Fruit fly (Drosophila melanogaster): ENCODE measurements around the gene CG11755.

Gene CG11755

DNA sequence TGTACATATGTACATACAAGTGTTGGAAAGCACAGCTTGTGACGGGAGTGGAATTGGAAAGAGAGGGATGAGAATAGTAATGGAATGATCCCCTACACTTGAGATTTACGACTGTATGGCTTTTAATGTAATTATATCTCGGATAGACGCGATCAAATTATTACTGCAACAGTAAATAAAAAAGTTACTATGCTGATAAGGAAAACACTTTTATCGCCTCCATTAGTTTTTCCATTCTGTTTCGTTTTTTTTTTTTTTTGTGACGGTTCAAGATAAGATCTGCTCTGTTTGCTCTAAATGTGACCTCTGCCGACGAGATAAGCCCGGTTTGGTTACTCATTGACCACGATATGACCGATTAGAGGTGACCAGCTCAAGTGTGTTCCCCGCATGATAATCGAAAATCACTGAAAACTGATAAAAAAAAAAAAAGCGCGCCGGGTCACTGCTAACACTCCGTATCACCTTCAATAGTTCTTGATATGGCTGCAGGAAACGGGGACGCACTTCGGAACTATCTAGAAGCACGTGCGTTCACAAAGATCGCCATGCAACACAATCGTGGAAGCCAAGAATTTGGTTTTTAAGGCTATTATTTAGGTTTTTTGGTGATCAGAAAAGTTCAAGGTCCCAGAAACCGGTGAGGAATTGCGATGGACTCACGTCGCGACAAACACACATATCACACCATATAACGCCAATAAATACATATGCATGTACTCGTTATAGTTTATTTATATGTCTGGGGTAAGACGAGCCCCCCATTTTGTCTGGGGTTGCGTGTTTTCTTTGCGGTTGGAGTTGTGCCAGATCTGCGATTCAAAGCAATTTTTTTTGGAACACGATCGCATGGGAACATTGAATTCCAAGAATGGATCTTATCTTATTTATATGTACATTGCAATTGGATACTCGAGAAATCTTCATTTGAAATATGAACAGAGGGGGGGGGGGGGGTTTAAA, 5.9 kb upstream of the CG11755 start, which contains the start of gene p (continued):
- no peak for TF ChIP-seq sisA (GFP tag; IDR thresholded peaks at IDR 0.05)
- TF ChIP-seq danr (GFP tag; IDR thresholded peaks at IDR 0.05): no peak
- TF ChIP-seq C15 (GFP tag; IDR thresholded peaks at IDR 0.05): no peak
- TF ChIP-seq Fer2 (tag; optimal IDR thresholded peaks at IDR 0.05): peak; percentile 4
- TF ChIP-seq vfl (GFP tag; optimal IDR thresholded peaks at IDR 0.05): no peak
- TF ChIP-seq seq (GFP tag; IDR thresholded peaks at IDR 0.05): no peak; the same call in 1 of the 2 replicates
- peak; percentile 13 for TF ChIP-seq Sry-β (GFP tag; optimal IDR thresholded peaks at IDR 0.05)
- no peak for TF ChIP-seq da (GFP tag; optimal IDR thresholded peaks at IDR 0.05)
- TF ChIP-seq CG1602 (GFP tag; optimal IDR thresholded peaks at IDR 0.05): no peak
- peak; percentile 36 for TF ChIP-seq slp2 (GFP tag; optimal IDR thresholded peaks at IDR 0.05)
- no peak for TF ChIP-seq fd96Cb (tag; optimal IDR thresholded peaks at IDR 0.05)
- peak; percentile 26; the same call in 1 of the 2 replicates for TF ChIP-seq CG31441 (GFP tag; IDR thresholded peaks at IDR 0.05)
- TF ChIP-seq mam (GFP tag; optimal IDR thresholded peaks at IDR 0.05): peak; percentile 59
- TF ChIP-seq CG31224 (GFP tag; IDR thresholded peaks at IDR 0.05): peak; percentile 21; the same call in 1 of the 2 replicates
- no peak for TF ChIP-seq CG4730 (GFP tag; IDR thresholded peaks at IDR 0.05)
- TF ChIP-seq CG10366 (GFP tag; IDR thresholded peaks at IDR 0.05): no peak
- no peak for TF ChIP-seq sna (GFP tag; IDR thresholded peaks at IDR 0.05; ENCODE audit: partially characterized antibody)
- TF ChIP-seq pros (GFP tag; optimal IDR thresholded peaks at IDR 0.05): no peak
- no peak for TF ChIP-seq nerfin-2 (GFP tag; IDR thresholded peaks at IDR 0.05; ENCODE audit: partially characterized antibody)
- no peak for TF ChIP-seq CG4820 (GFP tag; optimal IDR thresholded peaks at IDR 0.05)
- TF ChIP-seq so (GFP tag; IDR thresholded peaks at IDR 0.05): no peak; the same call in 2 of the 3 replicates
- TF ChIP-seq org-1 (GFP tag; optimal IDR thresholded peaks at IDR 0.05): peak; percentile 9
- TF ChIP-seq CG2678 (tag; optimal IDR thresholded peaks at IDR 0.05): peak; percentile 45
- TF ChIP-seq Bgb (GFP tag; IDR thresholded peaks at IDR 0.05; ENCODE audit: partially characterized antibody): no peak
- no peak for TF ChIP-seq tll (GFP tag; optimal IDR thresholded peaks at IDR 0.05)
- TF ChIP-seq CG17361 (GFP tag; IDR thresholded peaks at IDR 0.05): no peak
- TF ChIP-seq hth (optimal IDR thresholded peaks at IDR 0.05): no peak
- peak; percentile 17; the same call in 1 of the 2 replicates for TF ChIP-seq lmd (GFP tag; IDR thresholded peaks at IDR 0.05)
- TF ChIP-seq CG10321 (GFP tag; IDR thresholded peaks at IDR 0.05): peak; percentile 63; the same call in 1 of the 2 replicates
- TF ChIP-seq peb (GFP tag; IDR thresholded peaks at IDR 0.05): no peak
- no peak for TF ChIP-seq Hey (tag; optimal IDR thresholded peaks at IDR 0.05)
- TF ChIP-seq nom (GFP tag; optimal IDR thresholded peaks at IDR 0.05): no peak
- TF ChIP-seq Atf3 (GFP tag; optimal IDR thresholded peaks at IDR 0.05): no peak
- TF ChIP-seq chinmo (GFP tag; IDR thresholded peaks at IDR 0.05; ENCODE audit: partially characterized antibody): 0 out of 4 replicates have a peak, but pooled peaks have one; percentile 68
- TF ChIP-seq Mrtf (GFP tag; IDR thresholded peaks at IDR 0.05): no peak
- TF ChIP-seq unc-4 (GFP tag; IDR thresholded peaks at IDR 0.05; ENCODE audit: partially characterized antibody): no peak
- TF ChIP-seq CG12942 (GFP tag; optimal IDR thresholded peaks at IDR 0.05): peak; percentile 23
- peak; percentile 51 for TF ChIP-seq ems (GFP tag; optimal IDR thresholded peaks at IDR 0.05)
- peak; percentile 40; the same call in 1 of the 2 replicates for TF ChIP-seq CG14014 (GFP tag; IDR thresholded peaks at IDR 0.05)
- peak; percentile 70 for TF ChIP-seq CG3995 (GFP tag; optimal IDR thresholded peaks at IDR 0.05)
- TF ChIP-seq jing (GFP tag; optimal IDR thresholded peaks at IDR 0.05): no peak
- no peak for TF ChIP-seq ken (GFP tag; IDR thresholded peaks at IDR 0.05)
- TF ChIP-seq Mes4 (GFP tag; optimal IDR thresholded peaks at IDR 0.05): no peak
- no peak for TF ChIP-seq ftz-f1 (GFP tag; optimal IDR thresholded peaks at IDR 0.05)
- no peak for TF ChIP-seq pita (GFP tag; optimal IDR thresholded peaks at IDR 0.05)
- no peak for TF ChIP-seq CG15073 (GFP tag; optimal IDR thresholded peaks at IDR 0.05)
- TF ChIP-seq CG12155 (GFP tag; optimal IDR thresholded peaks at IDR 0.05): peak; percentile 26
- peak; percentile 8 for TF ChIP-seq CG7271 (tag; optimal IDR thresholded peaks at IDR 0.05)
- peak; percentile 72; the same call in 1 of the 2 replicates for TF ChIP-seq GATAe (GFP tag; conservative IDR thresholded peaks at IDR 0.05)

Data from whole organism, embryonic.